Worm (Caenorhabditis elegans) whole organism, late embryonic: Measurements from ENCODE around the gene R07C12.3.

Experiments used
- C08G9.2 ChIP-seq: sonication (generic microtip); optimal IDR thresholded peaks from 2 replicates; lab custom pipeline; 2016; ENCODE audit warnings: mild to moderate bottlenecking, missing genetic modification characterization, moderate library complexity, missing compliant biosample characterization
- C38D4.7 ChIP-seq: fragments of 200-800 bp; sonication (Bioruptor generic); optimal IDR thresholded peaks from 2 replicates; lab custom pipeline; 2018; ENCODE audit warnings: mild to moderate bottlenecking, missing genetic modification characterization, moderate library complexity, missing compliant biosample characterization
- K02D7.2 ChIP-seq: sonication (generic microtip); optimal IDR thresholded peaks from 2 replicates; lab custom pipeline; 2017; ENCODE audit warnings: mild to moderate bottlenecking, missing genetic modification characterization, missing compliant biosample characterization
- T23F11.4 ChIP-seq: fragments of 200-800 bp; sonication (Bioruptor generic); optimal IDR thresholded peaks from 2 replicates; lab custom pipeline; 2018; ENCODE audit warnings: mild to moderate bottlenecking, missing genetic modification characterization, missing compliant biosample characterization
- ahr-1 ChIP-seq: sonication (generic microtip); optimal IDR thresholded peaks from 2 replicates; lab custom pipeline; 2016; ENCODE audit warnings: missing genetic modification characterization, missing compliant biosample characterization
- ceh-14 ChIP-seq: sonication (generic microtip); optimal IDR thresholded peaks from 2 replicates; lab custom pipeline; 2016; ENCODE audit warnings: missing genotype, missing genetic modification characterization, missing compliant biosample characterization
- ceh-18 ChIP-seq: sonication (generic microtip); optimal IDR thresholded peaks from 2 replicates; lab custom pipeline; 2016; ENCODE audit warnings: missing genetic modification characterization, missing compliant biosample characterization
- ceh-30 ChIP-seq: fragments of 150-350 bp; optimal IDR thresholded peaks from 2 replicates; lab custom pipeline; 2014; ENCODE audit warnings: missing biosample characterization, missing genetic modification characterization
- ceh-31 ChIP-seq: sonication (generic microtip); optimal IDR thresholded peaks from 2 replicates; lab custom pipeline; 2016; ENCODE audit warnings: missing genetic modification characterization, missing compliant biosample characterization
- ceh-34 ChIP-seq: sonication (generic microtip); optimal IDR thresholded peaks from 2 replicates; lab custom pipeline; 2016; ENCODE audit warnings: mild to moderate bottlenecking, missing genetic modification characterization, missing compliant biosample characterization
- ceh-45 ChIP-seq: fragments of 200-800 bp; sonication (Bioruptor generic); IDR thresholded peaks from 2 replicates; pipeline ENCODE4 v1.3.6; 2022; ENCODE audit warnings: missing genetic modification reagents, missing genetic modification characterization, missing compliant biosample characterization
- ceh-48 ChIP-seq: sonication (generic microtip); optimal IDR thresholded peaks from 2 replicates; lab custom pipeline; 2016; ENCODE audit warnings: missing genetic modification characterization, inconsistent platforms, missing compliant biosample characterization
- ceh-6 ChIP-seq: fragments of 200-800 bp; sonication (Bioruptor generic); optimal IDR thresholded peaks from 2 replicates; lab custom pipeline; 2018; ENCODE audit warnings: mild to moderate bottlenecking, missing genetic modification characterization, missing compliant biosample characterization
- che-1 ChIP-seq: sonication (generic microtip); optimal IDR thresholded peaks from 2 replicates; lab custom pipeline; 2016; ENCODE audit warnings: mild to moderate bottlenecking, missing genetic modification characterization, missing compliant biosample characterization
- dmd-4 ChIP-seq: sonication (generic microtip); optimal IDR thresholded peaks from 2 replicates; lab custom pipeline; 2016; ENCODE audit warnings: borderline replicate concordance, missing genetic modification characterization, missing compliant biosample characterization
- dve-1 ChIP-seq: sonication (generic microtip); optimal IDR thresholded peaks from 2 replicates; lab custom pipeline; 2017; ENCODE audit warnings: antibody characterized with exemption, mild to moderate bottlenecking, missing genetic modification characterization, missing compliant biosample characterization
- fax-1 ChIP-seq: sonication (generic microtip); optimal IDR thresholded peaks from 2 replicates; lab custom pipeline; 2016; ENCODE audit warnings: missing genotype, missing genetic modification characterization, missing compliant biosample characterization
- fkh-10 ChIP-seq: fragments of 150-350 bp; optimal IDR thresholded peaks from 2 replicates; lab custom pipeline; 2014; ENCODE audit warnings: missing biosample characterization, missing genetic modification reagents, missing genetic modification characterization
- hlh-13 ChIP-seq: fragments of 200-800 bp; sonication (Bioruptor generic); optimal IDR thresholded peaks from 2 replicates; lab custom pipeline; 2018; ENCODE audit warnings: mild to moderate bottlenecking, missing genetic modification characterization, missing compliant biosample characterization
- hlh-15 ChIP-seq: sonication (generic microtip); optimal IDR thresholded peaks from 2 replicates; lab custom pipeline; 2016; ENCODE audit warnings: missing genetic modification characterization, missing compliant biosample characterization
- hlh-6 ChIP-seq: sonication (generic microtip); optimal IDR thresholded peaks from 2 replicates; lab custom pipeline; 2016; ENCODE audit warnings: missing genotype, missing genetic modification characterization, missing compliant biosample characterization
- lin-11 ChIP-seq: fragments of 200-800 bp; sonication (Bioruptor generic); optimal IDR thresholded peaks from 2 replicates; lab custom pipeline; 2018; ENCODE audit warnings: mild to moderate bottlenecking, missing genetic modification characterization, missing compliant biosample characterization
- mec-3 ChIP-seq: sonication (generic microtip); optimal IDR thresholded peaks from 2 replicates; lab custom pipeline; 2016; ENCODE audit warnings: borderline replicate concordance, missing genetic modification characterization, missing compliant biosample characterization
- nfya-1 ChIP-seq: sonication (generic microtip); optimal IDR thresholded peaks from 2 replicates; lab custom pipeline; 2017; ENCODE audit warnings: missing genetic modification characterization, mild to moderate bottlenecking, missing compliant biosample characterization, antibody characterized with exemption, moderate library complexity
- nhr-11 ChIP-seq: fragments of 150-350 bp; optimal IDR thresholded peaks from 2 replicates; lab custom pipeline; 2014; ENCODE audit warnings: missing biosample characterization, missing genetic modification characterization
- nhr-232 ChIP-seq: sonication (generic microtip); optimal IDR thresholded peaks from 2 replicates; lab custom pipeline; 2016; ENCODE audit warnings: missing genetic modification characterization, missing compliant biosample characterization
- pag-3 ChIP-seq: sonication (generic microtip); optimal IDR thresholded peaks from 2 replicates; lab custom pipeline; 2016; ENCODE audit warnings: missing compliant biosample characterization, missing genetic modification characterization, borderline replicate concordance
- pha-4 ChIP-seq: fragments of 150-350 bp; optimal IDR thresholded peaks from 2 replicates; lab custom pipeline; 2018; ENCODE audit warnings: missing biosample characterization, missing genetic modification reagents, missing genetic modification characterization
- pros-1 ChIP-seq: fragments of 150-350 bp; optimal IDR thresholded peaks from 2 replicates; lab custom pipeline; 2014; ENCODE audit warnings: missing biosample characterization, missing genetic modification reagents, missing genetic modification characterization
- ref-2 ChIP-seq: sonication (generic microtip); optimal IDR thresholded peaks from 2 replicates; lab custom pipeline; 2016; ENCODE audit warnings: missing genetic modification characterization, missing compliant biosample characterization
- sox-4 ChIP-seq: sonication (generic microtip); optimal IDR thresholded peaks from 2 replicates; lab custom pipeline; 2017; ENCODE audit warnings: mild to moderate bottlenecking, missing genetic modification characterization, inconsistent platforms, missing compliant biosample characterization
- syd-9 ChIP-seq: sonication (generic microtip); optimal IDR thresholded peaks from 2 replicates; lab custom pipeline; 2016; ENCODE audit warnings: mild to moderate bottlenecking, missing genetic modification characterization, moderate library complexity, missing compliant biosample characterization
- ttx-3 ChIP-seq: sonication (generic microtip); optimal IDR thresholded peaks from 2 replicates; lab custom pipeline; 2016; ENCODE audit warnings: missing genetic modification reagents, missing genetic modification characterization, missing compliant biosample characterization
- unc-42 ChIP-seq: sonication (generic microtip); optimal IDR thresholded peaks from 2 replicates; lab custom pipeline; 2016; ENCODE audit warnings: missing genotype, missing genetic modification characterization, missing compliant biosample characterization

Gene R07C12.3

DNA sequence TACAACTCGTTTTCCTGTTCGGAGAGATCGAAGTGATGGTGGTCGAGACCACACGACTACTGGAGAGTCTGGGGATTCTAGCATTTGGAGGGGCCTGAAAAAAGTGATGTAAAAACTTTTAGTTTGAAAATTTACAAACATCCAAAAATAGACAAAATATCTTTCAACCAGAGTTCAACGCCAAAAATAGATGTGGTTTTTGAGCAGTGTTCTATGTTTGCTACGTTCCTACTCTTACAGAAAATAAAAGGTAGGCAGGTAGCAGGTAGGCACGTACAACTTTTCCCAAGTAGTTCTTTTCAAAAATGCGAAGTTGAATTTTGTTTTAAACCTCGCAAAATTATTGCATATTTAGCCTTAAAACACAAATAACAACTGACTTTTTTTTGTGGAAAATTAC, 32.5 kb upstream of the R07C12.3 start, which contains the start of gene F49F1.14:
Gene F49F1.14 (minus strand): TSS at position 101 of the 400 bp plus-strand sequence.
- TF ChIP-seq ceh-31 (tag; lab: Kevin White, UChicago) (no peak), ref-2 (tag; lab: Kevin White, UChicago) (no peak), ceh-45 (GFP tag; lab: Robert Waterston, UW) (no peak), pha-4 (tag; lab: Kevin White, UChicago) (no peak), C08G9.2 (tag; lab: Kevin White, UChicago) (no peak), nhr-11 (no peak), unc-42 (tag; lab: Kevin White, UChicago) (no peak), pag-3 (tag; lab: Kevin White, UChicago) (no peak), ahr-1 (tag; lab: Kevin White, UChicago) (no peak), ttx-3 (tag; lab: Kevin White, UChicago) (no peak), T23F11.4 (GFP tag; lab: Kevin White, UChicago) (no peak), nfya-1 (tag; lab: Kevin White, UChicago) (no peak), pros-1 (tag; lab: Kevin White, UChicago) (no peak), ceh-30 (tag; lab: Kevin White, UChicago) (no peak), mec-3 (tag; lab: Kevin White, UChicago) (no peak), ceh-48 (tag; lab: Kevin White, UChicago) (no peak), fkh-10 (GFP tag; lab: Kevin White, UChicago) (no peak), dmd-4 (tag; lab: Kevin White, UChicago) (no peak), hlh-6 (no peak), nhr-232 (no peak)

- no peak for TF ChIP-seq C38D4.7
- no peak for TF ChIP-seq sox-4
- TF ChIP-seq dve-1 (tag; lab: Kevin White, UChicago): no peak
- TF ChIP-seq hlh-13 (GFP tag; lab: Kevin White, UChicago): no peak
- no peak for TF ChIP-seq syd-9 (tag; lab: Kevin White, UChicago)
Observed at ce11 chrIV:4114526-4114925, 30.4 kb upstream of the R07C12.3 start, which contains the start of gene F49F1.15. TSS of gene F49F1.15 (minus strand) at chrIV:4114626.

DNA sequence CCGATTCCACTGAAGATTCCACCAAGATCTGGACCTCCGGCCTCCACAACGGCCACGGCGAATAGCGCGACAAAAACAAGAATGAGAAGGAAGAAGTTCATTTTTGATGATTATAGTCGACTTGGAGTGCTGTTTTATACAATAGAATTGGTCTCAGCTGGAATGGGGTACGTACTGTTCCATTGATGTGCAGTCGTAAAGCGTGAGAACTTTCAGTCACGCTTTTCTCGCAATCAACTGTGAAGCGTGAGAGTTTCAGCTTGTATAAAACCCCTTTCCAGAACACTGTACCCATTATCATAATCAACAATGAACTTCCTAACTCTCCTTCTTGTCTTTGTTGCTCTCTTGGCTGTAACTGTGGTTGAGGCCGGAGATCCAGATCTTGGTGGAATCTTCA, 29.2 kb upstream of the R07C12.3 start, which contains the start of the genes F49F1.4 and F49F1.2:
Gene F49F1.4 (minus strand): TSS at position 101 of the 400 bp plus-strand sequence.
Gene F49F1.2 (plus strand): TSS at position 310 of the 400 bp plus-strand sequence.
- TF ChIP-seq C08G9.2 (tag; lab: Kevin White, UChicago) (no peak), fax-1 (tag; lab: Kevin White, UChicago) (no peak)

ce11 chrIV:4117432-4117831, 27.5 kb upstream of the R07C12.3 start, which contains the start of gene drd-50:
TSS of gene drd-50 (plus strand) at chrIV:4117732.
- TF ChIP-seq ahr-1 (tag; lab: Kevin White, UChicago): no peak

DNA sequence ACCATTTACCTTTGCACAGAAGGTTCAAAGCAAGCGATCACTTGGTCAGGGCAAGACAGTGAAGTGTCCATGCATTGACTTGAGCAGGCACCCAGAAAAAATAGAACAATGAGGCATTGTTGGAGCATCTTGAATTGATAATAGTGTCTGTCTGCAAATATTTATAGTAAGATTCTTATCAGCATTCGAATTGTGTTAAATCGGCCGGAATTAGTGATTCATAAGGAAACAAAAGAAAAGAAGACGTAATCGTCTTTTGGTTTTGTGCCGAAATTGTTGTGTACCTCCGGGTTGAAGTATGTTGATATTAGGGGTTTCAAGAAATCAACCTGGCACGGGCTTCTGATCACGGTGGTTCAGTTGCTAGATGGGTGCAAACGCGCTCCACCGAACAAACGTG, 24.6 kb upstream of the R07C12.3 start, which contains the start of gene F49F1.5:
Gene F49F1.5 (minus strand): TSS at position 153 of the 400 bp plus-strand sequence.
- no peak for TF ChIP-seq lin-11 (tag; lab: Kevin White, UChicago)
- TF ChIP-seq hlh-15 (tag; lab: Kevin White, UChicago): no peak
- no peak for TF ChIP-seq ahr-1 (tag; lab: Kevin White, UChicago)
- TF ChIP-seq ceh-6 (GFP tag; lab: Kevin White, UChicago): no peak
- TF ChIP-seq K02D7.2 (tag; lab: Kevin White, UChicago): no peak
- no peak for TF ChIP-seq che-1 (tag; lab: Kevin White, UChicago)
- no peak for TF ChIP-seq hlh-13 (GFP tag; lab: Kevin White, UChicago)
- TF ChIP-seq T23F11.4 (GFP tag; lab: Kevin White, UChicago): no peak
- no peak for TF ChIP-seq ceh-14
- no peak for TF ChIP-seq nhr-232
- no peak for TF ChIP-seq ceh-34
- TF ChIP-seq ceh-18: no peak
- TF ChIP-seq C08G9.2 (tag; lab: Kevin White, UChicago): no peak
- TF ChIP-seq pros-1 (tag; lab: Kevin White, UChicago): no peak
- TF ChIP-seq, all 69 proteins: peak for 0
